Fruit fly (Drosophila melanogaster) whole organism, pupa: ENCODE measurements around the gene CG17778.
A peak's percentile ranks its signal among the peaks of the same experiment; 100 is the strongest.
"Not testable (repeated sequence)": the region's sequence is repeated elsewhere in the genome, so short reads cannot be mapped to it uniquely, and the experiment has no call there.

Experiments used
- CG10348 ChIP-seq: fragments of 200-800 bp; sonication (Bioruptor generic); IDR thresholded peaks from 2 replicates; pipeline ENCODE4 v1.3.6; 2022; ENCODE audit warnings: missing biosample characterization, missing genetic modification characterization
- CG12605 ChIP-seq: fragments of 200-800 bp; sonication (Bioruptor generic); IDR thresholded peaks from 2 replicates; pipeline ENCODE4 v1.3.6; 2022; ENCODE audit warnings: missing biosample characterization, missing genetic modification characterization
- CG13204 ChIP-seq: fragments of 200-800 bp; sonication (Bioruptor generic); optimal IDR thresholded peaks from 2 replicates; lab custom pipeline; 2018; ENCODE audit warnings: missing biosample characterization, mild to moderate bottlenecking, missing genetic modification characterization, moderate library complexity
- CG14655 ChIP-seq: fragments of 200-800 bp; sonication (Bioruptor generic); optimal IDR thresholded peaks from 3 replicates; lab custom pipeline; 2017; ENCODE audit warnings: mild to moderate bottlenecking, missing biosample characterization, missing genetic modification reagents, missing genetic modification characterization
- CG15710 ChIP-seq: fragments of 200-800 bp; sonication (Bioruptor generic); optimal IDR thresholded peaks from 2 replicates; lab custom pipeline; 2018; ENCODE audit warnings: missing biosample characterization, mild to moderate bottlenecking, missing genetic modification characterization, moderate library complexity
- CG17806 ChIP-seq: fragments of 200-800 bp; sonication (Bioruptor generic); optimal IDR thresholded peaks from 2 replicates; lab custom pipeline; 2018; ENCODE audit warnings: missing biosample characterization, mild to moderate bottlenecking, missing genetic modification characterization, moderate library complexity
- CG32121 ChIP-seq: fragments of 200-800 bp; sonication (Bioruptor generic); IDR thresholded peaks from 2 replicates; pipeline ENCODE4 v1.3.6; 2022; ENCODE audit warnings: missing biosample characterization, missing genetic modification characterization
- CG34367 ChIP-seq: fragments of 200-800 bp; sonication (Bioruptor generic); optimal IDR thresholded peaks from 2 replicates; lab custom pipeline; 2018; ENCODE audit warnings: missing biosample characterization, mild to moderate bottlenecking, missing genetic modification characterization
- CG4496 ChIP-seq: fragments of 200-800 bp; sonication (Bioruptor generic); IDR thresholded peaks from 3 replicates; pipeline ENCODE4 v1.3.6; 2022; ENCODE audit warnings: missing biosample characterization, missing genetic modification characterization
- CG8159 ChIP-seq: fragments of 200-800 bp; sonication (Bioruptor generic); optimal IDR thresholded peaks from 3 replicates; lab custom pipeline; 2018; ENCODE audit warnings: missing biosample characterization, mild to moderate bottlenecking, missing genetic modification characterization, moderate library complexity
- CG8301 ChIP-seq: fragments of 200-800 bp; sonication (Bioruptor generic); optimal IDR thresholded peaks from 2 replicates; lab custom pipeline; 2018; ENCODE audit warnings: missing biosample characterization, mild to moderate bottlenecking, missing genetic modification characterization
- CG9948 ChIP-seq: fragments of 200-800 bp; sonication (Bioruptor generic); optimal IDR thresholded peaks from 2 replicates; lab custom pipeline; 2018; ENCODE audit warnings: missing biosample characterization, mild to moderate bottlenecking, missing genetic modification characterization, moderate library complexity
- D1 ChIP-seq: fragments of 200-800 bp; sonication (Bioruptor generic); optimal IDR thresholded peaks from 2 replicates; lab custom pipeline; 2018; ENCODE audit warnings: missing biosample characterization, mild to moderate bottlenecking, missing genetic modification characterization, moderate library complexity
- EcR ChIP-seq: fragments of 200-800 bp; sonication (Bioruptor generic); optimal IDR thresholded peaks from 3 replicates; lab custom pipeline; 2019; ENCODE audit warnings: missing biosample characterization, missing genetic modification characterization, mild to moderate bottlenecking, moderate library complexity, missing genetic modification reagents
- Ets98B ChIP-seq: fragments of 200-800 bp; sonication (Bioruptor generic); IDR thresholded peaks from 2 replicates; pipeline ENCODE4 v1.3.6; 2022; ENCODE audit warnings: missing biosample characterization, missing genetic modification characterization
- Pif1A ChIP-seq: fragments of 200-800 bp; sonication (Bioruptor generic); optimal IDR thresholded peaks from 3 replicates; lab custom pipeline; 2016; ENCODE audit warnings: missing biosample characterization, missing genetic modification characterization
- Pif1B ChIP-seq: fragments of 200-800 bp; sonication (Bioruptor generic); optimal IDR thresholded peaks from 3 replicates; lab custom pipeline; 2016; ENCODE audit warnings: missing biosample characterization, missing genetic modification characterization
- Snoo ChIP-seq: fragments of 200-800 bp; sonication (Bioruptor generic); optimal IDR thresholded peaks from 3 replicates; lab custom pipeline; 2017; ENCODE audit warnings: missing biosample characterization, mild to moderate bottlenecking, missing genetic modification characterization, inconsistent platforms
- fd96Ca ChIP-seq: fragments of 200-800 bp; sonication (Bioruptor generic); IDR thresholded peaks from 3 replicates; pipeline ENCODE4 v1.3.6; 2022; ENCODE audit warnings: missing biosample characterization, missing genetic modification characterization
- gl ChIP-seq: fragments of 200-800 bp; sonication (Bioruptor generic); optimal IDR thresholded peaks from 2 replicates; lab custom pipeline; 2018; ENCODE audit warnings: missing biosample characterization, mild to moderate bottlenecking, missing genetic modification characterization
- rn ChIP-seq: fragments of 200-800 bp; sonication (Bioruptor generic); IDR thresholded peaks from 2 replicates; pipeline ENCODE4 v1.3.6; 2022; ENCODE audit warnings: missing biosample characterization, missing genetic modification characterization

CG17778 gene

DNA sequence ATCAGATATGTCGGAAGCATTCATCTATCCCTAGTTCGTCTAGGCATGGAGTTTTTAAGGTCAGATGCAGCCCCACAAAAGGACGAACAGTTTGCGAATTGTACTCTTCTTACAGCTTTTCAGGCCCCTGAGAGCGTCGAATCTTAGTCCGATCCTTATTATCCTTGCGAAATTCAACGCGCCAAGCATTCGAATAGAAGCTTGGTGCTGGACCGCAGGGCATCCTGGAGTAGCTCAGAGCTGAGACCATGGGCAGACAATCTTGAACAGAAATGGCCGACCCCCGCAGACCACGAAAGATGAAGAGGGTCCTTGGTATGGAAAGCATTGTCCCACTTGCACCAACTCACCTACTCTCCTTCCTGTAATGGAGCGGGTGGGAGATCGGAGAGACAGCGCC lies 15.6 kb upstream of the CG17778 start, which contains the start of gene CG32817:
TSS of gene CG32817 (plus strand) at position 301 of the 400 bp plus-strand sequence.
- no peak for TF ChIP-seq CG34367
- TF ChIP-seq CG13204 (GFP tag; lab: Kevin White, UChicago) = no peak
- TF ChIP-seq CG14655 = no peak
- no peak for TF ChIP-seq CG10348
- no peak for TF ChIP-seq CG32121 (GFP tag; lab: Robert Waterston, UW)
- TF ChIP-seq D1 (tag; lab: Kevin White, UChicago) = no peak
- TF ChIP-seq Pif1B (GFP tag; lab: Kevin White, UChicago) = no peak
- TF ChIP-seq Ets98B (GFP tag; lab: Robert Waterston, UW) = no peak
- TF ChIP-seq CG8301 (tag; lab: Kevin White, UChicago) = no peak
- no peak for TF ChIP-seq fd96Ca (GFP tag; lab: Robert Waterston, UW)
- TF ChIP-seq rn (GFP tag; lab: Robert Waterston, UW) = no peak
- no peak for TF ChIP-seq CG15710 (tag; lab: Kevin White, UChicago)
- TF ChIP-seq CG17806 (tag; lab: Kevin White, UChicago) = no peak
- no peak for TF ChIP-seq Pif1A (GFP tag; lab: Kevin White, UChicago)

DNA sequence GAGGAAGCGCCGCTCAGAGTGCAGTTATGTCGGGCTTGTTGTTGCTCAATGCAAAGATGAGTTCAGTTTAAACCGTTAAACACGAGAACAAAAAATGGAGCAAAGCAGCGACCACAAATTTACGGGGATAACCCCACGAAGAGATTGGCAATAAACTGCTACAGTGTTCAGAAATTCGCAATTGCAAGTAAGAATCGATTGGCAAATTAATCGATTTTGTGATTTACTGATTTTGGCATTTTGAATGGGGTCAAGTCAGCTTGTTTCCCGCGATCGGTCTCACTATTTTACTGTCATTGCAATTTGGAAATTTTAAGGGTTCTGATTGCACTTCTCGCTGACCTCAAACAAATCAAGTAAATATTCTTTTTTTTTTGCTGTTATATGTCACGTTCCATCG lies 12.8 kb upstream of the CG17778 start, which contains the start of gene CG3176:
TSS of gene CG3176 (plus strand) at position 221 of the 400 bp plus-strand sequence.
- not testable (repeated sequence) for TF ChIP-seq CG32121 (GFP tag; lab: Robert Waterston, UW); Pif1B (GFP tag; lab: Kevin White, UChicago); gl

DNA sequence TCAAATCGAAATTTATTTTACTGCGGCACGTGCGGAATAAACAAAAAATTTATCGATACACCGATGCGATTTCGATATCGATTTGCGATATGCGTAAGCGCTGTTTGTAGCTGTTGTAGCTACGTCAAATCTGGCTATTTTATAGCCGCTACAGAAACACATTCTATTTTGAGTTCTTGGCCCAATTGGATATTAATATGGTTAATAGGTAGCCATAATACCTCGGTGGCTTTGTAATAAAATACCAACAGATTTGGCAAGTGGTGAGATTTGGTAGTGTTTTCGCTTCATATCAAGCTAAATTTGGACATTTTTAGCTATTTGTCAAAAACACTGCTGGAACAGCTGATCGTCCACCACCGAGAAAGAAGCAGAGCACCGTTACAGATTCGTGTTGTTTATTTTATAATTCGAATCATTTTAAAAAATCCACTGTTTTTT lies 6.9 kb upstream of the CG17778 start, which contains the start of the genes CG18273 and CG3156:
TSS of gene CG18273 (minus strand) at position 65 of the 441 bp plus-strand sequence.
TSS of gene CG3156 (plus strand) at position 362 of the 441 bp plus-strand sequence.
- TF ChIP-seq Pif1A (GFP tag; lab: Kevin White, UChicago) (no peak), CG8159 (tag; lab: Kevin White, UChicago) (no peak), CG32121 (GFP tag; lab: Robert Waterston, UW) (no peak), rn (GFP tag; lab: Robert Waterston, UW) (no peak), gl (no peak), CG10348 (no peak), CG14655 (no peak), CG34367 (no peak), Snoo (tag; lab: Kevin White, UChicago) (no peak), Pif1B (GFP tag; lab: Kevin White, UChicago) (no peak), fd96Ca (GFP tag; lab: Robert Waterston, UW) (0 out of 3 replicates have a peak, but pooled peaks have one; percentile 23), CG4496 (GFP tag; lab: Robert Waterston, UW) (no peak), EcR (GFP tag; lab: Kevin White, UChicago) (no peak), CG15710 (tag; lab: Kevin White, UChicago) (peak; percentile 22), CG13204 (GFP tag; lab: Kevin White, UChicago) (no peak), Ets98B (GFP tag; lab: Robert Waterston, UW) (no peak), CG8301 (tag; lab: Kevin White, UChicago) (no peak), CG9948 (tag; lab: Kevin White, UChicago) (peak; percentile 2), CG17806 (tag; lab: Kevin White, UChicago) (no peak), D1 (tag; lab: Kevin White, UChicago) (no peak)

DNA sequence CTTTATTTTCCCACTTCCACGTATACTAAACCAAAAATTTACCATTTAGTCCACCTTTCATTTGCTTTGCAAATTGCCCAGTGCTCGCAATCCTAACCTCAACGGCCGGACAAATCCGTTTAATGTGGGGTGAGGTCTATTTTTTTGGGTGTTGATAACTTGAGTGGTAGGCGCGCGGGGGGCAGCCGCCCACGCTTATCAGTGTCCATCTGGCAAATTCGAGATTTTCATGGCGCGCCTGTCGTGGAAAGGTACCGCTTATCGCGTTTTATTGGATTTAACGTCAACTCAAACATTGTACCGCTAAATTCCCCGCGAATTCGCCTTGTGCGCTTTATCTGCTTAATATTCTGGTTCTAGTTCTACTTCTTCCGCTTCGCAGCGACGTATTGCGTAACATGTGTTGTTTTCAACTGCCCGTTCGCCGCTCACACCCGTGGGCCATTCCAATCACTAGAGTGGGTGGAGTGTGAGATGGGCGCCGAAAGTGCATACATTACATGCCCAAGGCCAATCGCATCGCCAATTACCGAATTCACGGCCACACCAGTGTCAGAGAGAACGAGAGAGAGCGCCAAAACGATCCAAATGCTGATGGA lies 1.6 kb upstream of the CG17778 start:
- no peak for TF ChIP-seq CG4496 (GFP tag; lab: Robert Waterston, UW)
- TF ChIP-seq, all 21 proteins: peak for 0

DNA sequence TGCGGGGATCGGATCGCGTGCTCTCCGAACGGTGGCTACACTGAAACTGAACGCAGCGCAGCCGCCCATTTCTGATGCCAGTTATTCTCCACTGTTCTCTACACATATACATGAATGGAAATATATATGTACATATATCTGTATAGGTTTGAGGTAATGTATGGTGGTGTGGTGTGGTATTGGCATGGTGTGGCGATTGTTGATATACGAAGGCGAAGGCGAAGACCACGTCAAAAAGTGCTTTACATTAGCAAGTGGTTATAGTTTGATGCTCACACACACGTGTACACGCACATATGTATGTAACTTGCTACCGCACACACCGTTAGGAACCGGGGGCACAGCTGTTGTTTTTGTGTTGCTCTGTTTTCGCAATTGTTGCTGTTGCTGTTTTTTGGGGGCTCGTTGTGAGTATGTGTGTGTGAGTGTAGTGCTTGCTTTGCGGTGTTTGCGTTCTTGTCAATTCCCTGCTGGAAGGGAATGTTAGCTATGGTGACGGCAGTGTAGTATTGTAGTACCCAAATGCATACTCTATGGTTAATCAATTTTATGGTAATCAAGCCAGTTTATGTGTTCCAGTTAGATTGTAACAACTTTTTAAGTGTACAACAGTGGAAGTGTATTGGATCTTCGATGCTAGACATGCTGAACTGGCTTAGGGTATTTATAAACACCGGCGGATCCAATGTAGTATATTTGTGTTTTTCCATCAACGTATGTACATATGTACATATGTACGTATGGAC lies 796 bp upstream of the CG17778 start, which contains the start of gene CG17896:
TSS of gene CG17896 (minus strand) at position 51 of the 746 bp plus-strand sequence.
- TF ChIP-seq CG15710 (tag; lab: Kevin White, UChicago) (peak; percentile 98), CG34367 (peak; percentile 98), Ets98B (GFP tag; lab: Robert Waterston, UW) (peak; percentile 99), CG9948 (tag; lab: Kevin White, UChicago) (peak; percentile 97), CG13204 (GFP tag; lab: Kevin White, UChicago) (peak; percentile 86), rn (GFP tag; lab: Robert Waterston, UW) (peak; percentile 96), CG10348 (peak; percentile 95), CG12605 (peak; percentile 98), CG14655 (peak; percentile 99), CG8301 (tag; lab: Kevin White, UChicago) (peak; percentile 99), Pif1A (GFP tag; lab: Kevin White, UChicago) (peak; percentile 98), Pif1B (GFP tag; lab: Kevin White, UChicago) (peak; percentile 98), CG17806 (tag; lab: Kevin White, UChicago) (peak; percentile 97), Snoo (tag; lab: Kevin White, UChicago) (peak; percentile 94), gl (peak; percentile 97), fd96Ca (GFP tag; lab: Robert Waterston, UW) (peak; percentile 99), D1 (tag; lab: Kevin White, UChicago) (no peak), CG8159 (tag; lab: Kevin White, UChicago) (peak; percentile 96), CG32121 (GFP tag; lab: Robert Waterston, UW) (peak; percentile 97), CG4496 (GFP tag; lab: Robert Waterston, UW) (peak; percentile 99), EcR (GFP tag; lab: Kevin White, UChicago) (peak; percentile 31)
- TF ChIP-seq, all 21 proteins: peak for 20
